Fruit fly (Drosophila melanogaster): ENCODE results near the gene CG13982.

Gene CG13982

dm6 chr2L:6464270-6464669 lies 52.2 kb downstream of the CG13982 start:
- TF ChIP-seq Hr4 (GFP tag; optimal IDR thresholded peaks at IDR 0.05) (peak; percentile 38), CG6276 (GFP tag; optimal IDR thresholded peaks at IDR 0.05) (peak; percentile 7), Eip93F (GFP tag; optimal IDR thresholded peaks at IDR 0.05) (no peak), eg (GFP tag; IDR thresholded peaks at IDR 0.05) (peak; percentile 62; the same call in 2 of the 3 replicates), net (GFP tag; optimal IDR thresholded peaks at IDR 0.05) (no peak), Hr39 (GFP tag; optimal IDR thresholded peaks at IDR 0.05) (no peak), CG32006 (GFP tag; optimal IDR thresholded peaks at IDR 0.05) (peak; percentile 51), fkh (GFP tag; optimal IDR thresholded peaks at IDR 0.05) (peak; percentile 32), salr (GFP tag; optimal IDR thresholded peaks at IDR 0.05) (peak in 1 of 2 experiments; percentile 17), dac (GFP tag; optimal IDR thresholded peaks at IDR 0.05) (peak; percentile 6), svp (GFP tag) (peak; percentile 55), CG11762 (GFP tag; optimal IDR thresholded peaks at IDR 0.05; ENCODE audit: insufficient read depth) (no peak), Lpt (GFP tag; optimal IDR thresholded peaks at IDR 0.05) (no peak), CG16779 (tag; optimal IDR thresholded peaks at IDR 0.05) (no peak), Sox14 (GFP tag; optimal IDR thresholded peaks at IDR 0.05) (no peak), CG15336 (GFP tag; IDR thresholded peaks at IDR 0.05) (0 out of 2 replicates have a peak, but pooled peaks have one; percentile 26), Sox102F (GFP tag; optimal IDR thresholded peaks at IDR 0.05) (no peak)

dm6 chr2L:6464780-6465179 lies 52.7 kb downstream of the CG13982 start:
- no peak for TF ChIP-seq OdsH (GFP tag; optimal IDR thresholded peaks at IDR 0.05)
- TF ChIP-seq CG8119 (GFP tag; IDR thresholded peaks at IDR 0.05), result 0 out of 3 replicates have a peak, but pooled peaks have one; percentile 2
- peak; percentile 39 for TF ChIP-seq Blimp-1 (GFP tag; optimal IDR thresholded peaks at IDR 0.05)
- peak; percentile 18 for TF ChIP-seq vri (GFP tag; optimal IDR thresholded peaks at IDR 0.05)
- peak in 1 of 2 experiments; percentile 48 for TF ChIP-seq ss (GFP tag; optimal IDR thresholded peaks at IDR 0.05)
- TF ChIP-seq CG9139 (GFP tag; optimal IDR thresholded peaks at IDR 0.05), result no peak
- TF ChIP-seq CG6854 (GFP tag; optimal IDR thresholded peaks at IDR 0.05), result peak; percentile 3

Data from whole organism, prepupa.